Fruit fly (Drosophila melanogaster) S2 (cell line): Measurements from ENCODE around the gene sunn.

ENCODE experiments used
- CG8478 ChIP-seq: fragments of >200 bp; optimal IDR thresholded peaks from 2 replicates; lab custom pipeline; 2018
- CTCF ChIP-seq, 2 experiments: fragments of >200 bp; optimal IDR thresholded peaks; 2 replicates each; lab custom pipeline; 2018

dm6 chr3L:11704902-11705546 lies 23.1 kb upstream of the sunn start:
- TF ChIP-seq CTCF (optimal IDR thresholded peaks at IDR 0.05; lab: Kevin White, UChicago) (no peak), CG8478 (lab: Kevin White, UChicago) (no peak)
